Fruit fly (Drosophila melanogaster) whole organism, prepupa: ENCODE results near the gene CG13894.

Experiments
- Blimp-1 ChIP-seq: fragments of 200-800 bp; sonication (Bioruptor generic); optimal IDR thresholded peaks from 3 replicates; lab custom pipeline; 2017; ENCODE audit warnings: missing biosample characterization, missing genetic modification characterization, mild to moderate bottlenecking, moderate library complexity, missing genetic modification reagents
- CG10631 ChIP-seq: fragments of 200-800 bp; sonication (Bioruptor generic); optimal IDR thresholded peaks from 2 replicates; lab custom pipeline; 2016; ENCODE audit warnings: missing biosample characterization, missing genetic modification characterization
- CG10669 ChIP-seq: fragments of 200-800 bp; sonication (Bioruptor generic); optimal IDR thresholded peaks from 3 replicates; lab custom pipeline; 2018; ENCODE audit warnings: missing biosample characterization, mild to moderate bottlenecking, missing genetic modification characterization, moderate library complexity
- CG11294 ChIP-seq: fragments of 200-800 bp; sonication (Bioruptor generic); IDR thresholded peaks from 2 replicates; pipeline ENCODE4 v1.3.6; 2022; ENCODE audit warnings: missing biosample characterization, missing genetic modification characterization
- CG11762 ChIP-seq: fragments of 200-800 bp; sonication (Bioruptor generic); optimal IDR thresholded peaks from 3 replicates; lab custom pipeline; 2016; ENCODE audit warnings: missing biosample characterization, missing genetic modification characterization; ENCODE audit not compliant: insufficient read depth
- CG15336 ChIP-seq: fragments of 200-800 bp; sonication (Bioruptor generic); IDR thresholded peaks from 2 replicates; pipeline ENCODE4 v1.3.6; 2022; ENCODE audit warnings: missing biosample characterization, missing genetic modification characterization
- CG16779 ChIP-seq: fragments of 200-800 bp; sonication (Bioruptor generic); optimal IDR thresholded peaks from 3 replicates; lab custom pipeline; 2017; ENCODE audit warnings: missing biosample characterization, mild to moderate bottlenecking, missing genetic modification characterization
- CG3032 ChIP-seq: fragments of 200-800 bp; optimal IDR thresholded peaks from 2 replicates; lab custom pipeline; 2019; ENCODE audit warnings: missing biosample characterization, mild to moderate bottlenecking, missing genetic modification characterization, moderate library complexity
- CG31627 ChIP-seq: fragments of 200-800 bp; sonication (Bioruptor generic); optimal IDR thresholded peaks from 3 replicates; lab custom pipeline; 2016; ENCODE audit warnings: missing biosample characterization, missing genetic modification characterization
- CG32006 ChIP-seq: fragments of 200-800 bp; sonication (Bioruptor generic); optimal IDR thresholded peaks from 3 replicates; lab custom pipeline; 2017; ENCODE audit warnings: missing biosample characterization, mild to moderate bottlenecking, missing genetic modification characterization
- CG34406 ChIP-seq: fragments of 200-800 bp; sonication (Bioruptor generic); optimal IDR thresholded peaks from 3 replicates; lab custom pipeline; 2016; ENCODE audit warnings: missing biosample characterization, missing genetic modification characterization
- CG4318 ChIP-seq: fragments of 200-800 bp; sonication (Bioruptor generic); optimal IDR thresholded peaks from 3 replicates; lab custom pipeline; 2017; ENCODE audit warnings: missing biosample characterization, mild to moderate bottlenecking, missing genetic modification characterization
- CG6163 ChIP-seq: fragments of 200-800 bp; sonication (Bioruptor generic); IDR thresholded peaks from 3 replicates; pipeline ENCODE4 v1.3.6; 2022; ENCODE audit warnings: missing biosample characterization, missing genetic modification characterization
- CG6276 ChIP-seq: fragments of 200-800 bp; sonication (Bioruptor generic); optimal IDR thresholded peaks from 2 replicates; lab custom pipeline; 2017; ENCODE audit warnings: missing biosample characterization, mild to moderate bottlenecking, missing genetic modification characterization
- CG6792 ChIP-seq: fragments of 200-800 bp; sonication (Bioruptor generic); optimal IDR thresholded peaks from 3 replicates; lab custom pipeline; 2016; ENCODE audit warnings: missing biosample characterization, missing genetic modification characterization
- CG6808 ChIP-seq: fragments of 200-800 bp; sonication (Bioruptor generic); optimal IDR thresholded peaks from 3 replicates; lab custom pipeline; 2017; ENCODE audit warnings: missing biosample characterization, missing genetic modification characterization, mild to moderate bottlenecking, moderate library complexity, missing genetic modification reagents
- CG6854 ChIP-seq: fragments of 200-800 bp; sonication (Bioruptor generic); optimal IDR thresholded peaks from 2 replicates; lab custom pipeline; 2017; ENCODE audit warnings: missing biosample characterization, mild to moderate bottlenecking, missing genetic modification characterization
- CG8119 ChIP-seq: fragments of 200-800 bp; sonication (Bioruptor generic); IDR thresholded peaks from 3 replicates; pipeline ENCODE4 v1.3.6; 2022; ENCODE audit warnings: missing biosample characterization, missing genetic modification characterization
- CG8319 ChIP-seq: fragments of 200-800 bp; sonication (Bioruptor generic); optimal IDR thresholded peaks from 3 replicates; lab custom pipeline; 2016; ENCODE audit warnings: missing biosample characterization, missing genetic modification characterization
- CG8632 ChIP-seq: fragments of 200-800 bp; sonication (Bioruptor generic); optimal IDR thresholded peaks from 3 replicates; lab custom pipeline; 2016; ENCODE audit warnings: missing biosample characterization, missing genetic modification characterization
- CG9139 ChIP-seq: fragments of 200-800 bp; sonication (Bioruptor generic); optimal IDR thresholded peaks from 3 replicates; lab custom pipeline; 2017; ENCODE audit warnings: missing biosample characterization, mild to moderate bottlenecking, missing genetic modification characterization
- Eip75B ChIP-seq: fragments of 200-800 bp; sonication (Bioruptor generic); optimal IDR thresholded peaks from 3 replicates; lab custom pipeline; 2016; ENCODE audit warnings: missing biosample characterization, missing genetic modification characterization
- Eip78C ChIP-seq: fragments of 200-800 bp; sonication (Bioruptor generic); peaks from one replicate; lab custom pipeline; 2016; ENCODE audit warnings: missing biosample characterization, missing genetic modification characterization
- Eip93F ChIP-seq: fragments of 200-800 bp; sonication (Bioruptor generic); optimal IDR thresholded peaks from 2 replicates; lab custom pipeline; 2016; ENCODE audit warnings: missing biosample characterization, mild to moderate bottlenecking, missing genetic modification characterization
- Ets21C ChIP-seq: fragments of 200-800 bp; sonication (Bioruptor generic); optimal IDR thresholded peaks from 3 replicates; lab custom pipeline; 2016; ENCODE audit warnings: missing biosample characterization, missing genetic modification characterization
- Ets96B ChIP-seq: fragments of 200-800 bp; optimal IDR thresholded peaks from 2 replicates; lab custom pipeline; 2019; ENCODE audit warnings: missing biosample characterization, mild to moderate bottlenecking, missing genetic modification characterization, moderate library complexity
- Gug ChIP-seq: fragments of 200-800 bp; sonication (Bioruptor generic); IDR thresholded peaks from 2 replicates; pipeline ENCODE4 v1.3.6; 2022; ENCODE audit warnings: missing biosample characterization, missing genetic modification characterization
- Hr38 ChIP-seq: sonication (Bioruptor generic); optimal IDR thresholded peaks from 2 replicates; lab custom pipeline; 2016; ENCODE audit warnings: missing biosample characterization, missing genetic modification characterization
- Hr39 ChIP-seq: fragments of 200-800 bp; sonication (Bioruptor generic); optimal IDR thresholded peaks from 2 replicates; lab custom pipeline; 2016; ENCODE audit warnings: missing biosample characterization, missing genetic modification characterization
- Lpt ChIP-seq: fragments of 200-800 bp; sonication (Bioruptor generic); optimal IDR thresholded peaks from 3 replicates; lab custom pipeline; 2016; ENCODE audit warnings: missing biosample characterization, missing genetic modification characterization
- Met ChIP-seq: fragments of 200-800 bp; sonication (Bioruptor generic); optimal IDR thresholded peaks from 3 replicates; lab custom pipeline; 2016; ENCODE audit warnings: missing biosample characterization, missing genetic modification characterization
- OdsH ChIP-seq: fragments of 200-800 bp; sonication (Bioruptor generic); optimal IDR thresholded peaks from 3 replicates; lab custom pipeline; 2016; ENCODE audit warnings: missing biosample characterization, missing genetic modification characterization
- Smox ChIP-seq: fragments of 200-800 bp; sonication (Bioruptor generic); optimal IDR thresholded peaks from 3 replicates; lab custom pipeline; 2016; ENCODE audit warnings: missing biosample characterization, missing genetic modification characterization
- Sox14 ChIP-seq: fragments of 200-800 bp; sonication (Bioruptor generic); optimal IDR thresholded peaks from 3 replicates; lab custom pipeline; 2016; ENCODE audit warnings: missing biosample characterization, missing genetic modification characterization
- achi ChIP-seq: fragments of 200-800 bp; sonication (Bioruptor generic); optimal IDR thresholded peaks from 3 replicates; lab custom pipeline; 2016; ENCODE audit warnings: missing biosample characterization, missing genetic modification characterization
- acj6 ChIP-seq: fragments of 200-800 bp; sonication (Bioruptor generic); optimal IDR thresholded peaks from 3 replicates; lab custom pipeline; 2016; ENCODE audit warnings: missing biosample characterization, missing genetic modification characterization
- dac ChIP-seq: fragments of 200-800 bp; sonication (Bioruptor generic); optimal IDR thresholded peaks from 2 replicates; lab custom pipeline; 2017; ENCODE audit warnings: missing biosample characterization, mild to moderate bottlenecking, missing genetic modification characterization
- dsx ChIP-seq: fragments of 200-800 bp; optimal IDR thresholded peaks from 3 replicates; lab custom pipeline; 2019; ENCODE audit warnings: missing biosample characterization, mild to moderate bottlenecking, missing genetic modification characterization, moderate library complexity; ENCODE audit not compliant: poor library complexity, severe bottlenecking
- eg ChIP-seq: fragments of 200-800 bp; sonication (Bioruptor generic); IDR thresholded peaks from 3 replicates; pipeline ENCODE4 v1.3.6; 2022; ENCODE audit warnings: missing biosample characterization, missing genetic modification characterization
- esn ChIP-seq: fragments of 200-800 bp; sonication (Bioruptor generic); optimal IDR thresholded peaks from 2 replicates; lab custom pipeline; 2016; ENCODE audit warnings: missing biosample characterization, mild to moderate bottlenecking, missing genetic modification characterization, moderate library complexity
- fd59A ChIP-seq: fragments of 200-800 bp; sonication (Bioruptor generic); optimal IDR thresholded peaks from 2 replicates; lab custom pipeline; 2017; ENCODE audit warnings: missing biosample characterization, mild to moderate bottlenecking, missing genetic modification characterization, missing genetic modification reagents
- fkh ChIP-seq: fragments of 200-800 bp; sonication (Bioruptor generic); optimal IDR thresholded peaks from 3 replicates; lab custom pipeline; 2017; ENCODE audit warnings: missing biosample characterization, mild to moderate bottlenecking, missing genetic modification characterization, moderate library complexity
- lz ChIP-seq: fragments of 200-800 bp; sonication (Bioruptor generic); optimal IDR thresholded peaks from 3 replicates; lab custom pipeline; 2016; ENCODE audit warnings: missing biosample characterization, missing genetic modification characterization
- net ChIP-seq: fragments of 200-800 bp; sonication (Bioruptor generic); optimal IDR thresholded peaks from 3 replicates; lab custom pipeline; 2016; ENCODE audit warnings: missing biosample characterization, missing genetic modification characterization
- pdm3 ChIP-seq: fragments of 200-800 bp; sonication (Bioruptor generic); optimal IDR thresholded peaks from 3 replicates; lab custom pipeline; 2016; ENCODE audit warnings: missing biosample characterization, missing genetic modification characterization
- spab ChIP-seq: fragments of 200-800 bp; sonication (Bioruptor generic); optimal IDR thresholded peaks from 2 replicates; lab custom pipeline; 2017; ENCODE audit warnings: missing biosample characterization, mild to moderate bottlenecking, missing genetic modification characterization, missing genetic modification reagents
- ss ChIP-seq, 2 experiments: fragments of 200-800 bp; sonication (Bioruptor generic); optimal IDR thresholded peaks; 2 replicates in 1 of 2; 3 replicates in 1 of 2; lab custom pipeline; 2017 to 2018; ENCODE audit warnings: mild to moderate bottlenecking in 2 of 2, missing biosample characterization in 2 of 2, missing genetic modification characterization in 2 of 2, moderate library complexity in 1 of 2
- topi ChIP-seq: fragments of 200-800 bp; sonication (Bioruptor generic); optimal IDR thresholded peaks from 3 replicates; lab custom pipeline; 2016; ENCODE audit warnings: missing biosample characterization, missing genetic modification characterization

CG13894 gene

DNA sequence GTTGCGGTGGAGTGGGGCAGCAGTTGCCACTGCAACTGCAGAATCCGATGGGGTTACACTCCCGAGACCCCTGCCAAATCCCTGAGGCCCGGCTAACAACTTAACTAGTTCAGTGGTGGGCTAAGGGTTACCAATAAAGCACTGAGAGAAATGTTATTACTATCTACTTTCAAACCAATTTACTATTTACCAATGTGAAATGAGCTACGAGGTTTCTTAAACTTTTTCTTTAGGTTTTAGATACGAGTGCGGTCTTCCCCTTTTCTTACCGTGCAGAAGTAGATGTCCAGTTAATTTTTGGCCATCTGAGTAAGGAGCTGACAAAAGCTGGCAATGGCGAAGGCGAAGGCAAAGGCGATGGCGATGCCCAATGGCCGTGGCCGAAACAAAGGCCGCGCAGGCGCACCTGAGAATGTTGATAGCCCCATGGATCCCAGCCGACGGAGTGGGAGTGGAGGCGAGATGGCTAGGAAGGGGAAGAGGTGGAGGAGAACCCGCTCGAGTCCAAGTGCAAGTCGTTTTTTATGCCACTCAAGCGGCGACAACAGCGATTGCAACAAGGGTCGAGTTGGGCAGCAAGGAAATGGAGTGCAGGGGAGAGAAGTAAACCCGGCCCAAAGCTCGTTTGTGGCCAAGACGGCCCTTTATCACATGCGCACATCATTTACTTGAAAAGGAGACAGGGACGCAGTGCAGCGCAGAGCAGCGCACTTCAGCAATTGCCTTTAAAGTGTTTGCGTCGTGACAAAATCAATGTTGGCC, 38.4 kb downstream of the CG13894 start (continued):
- no peak for TF ChIP-seq dac (GFP tag; lab: Kevin White, UChicago)
- peak; percentile 53 for TF ChIP-seq pdm3 (GFP tag; lab: Kevin White, UChicago)
- TF ChIP-seq Eip93F (GFP tag; lab: Kevin White, UChicago): no peak
- TF ChIP-seq CG10631: peak; percentile 63
- peak; percentile 28 for TF ChIP-seq CG11762 (GFP tag; lab: Kevin White, UChicago)
- peak; percentile 68 for TF ChIP-seq topi (GFP tag; lab: Kevin White, UChicago)
- TF ChIP-seq Hr38 (GFP tag; lab: Kevin White, UChicago): no peak
- peak; percentile 59 for TF ChIP-seq acj6 (GFP tag; lab: Kevin White, UChicago)
- TF ChIP-seq ss (GFP tag; optimal IDR thresholded peaks at IDR 0.05; lab: Kevin White, UChicago): peak; percentile 11 to 37
- TF ChIP-seq achi (GFP tag; lab: Kevin White, UChicago): peak; percentile 62
- TF ChIP-seq CG6808 (GFP tag; lab: Kevin White, UChicago): peak; percentile 61
- TF ChIP-seq Eip75B: peak; percentile 69
- TF ChIP-seq dsx: peak; percentile 55
- peak; percentile 27 for TF ChIP-seq net (GFP tag; lab: Kevin White, UChicago)
- TF ChIP-seq, all 60 proteins: peak for 47

DNA sequence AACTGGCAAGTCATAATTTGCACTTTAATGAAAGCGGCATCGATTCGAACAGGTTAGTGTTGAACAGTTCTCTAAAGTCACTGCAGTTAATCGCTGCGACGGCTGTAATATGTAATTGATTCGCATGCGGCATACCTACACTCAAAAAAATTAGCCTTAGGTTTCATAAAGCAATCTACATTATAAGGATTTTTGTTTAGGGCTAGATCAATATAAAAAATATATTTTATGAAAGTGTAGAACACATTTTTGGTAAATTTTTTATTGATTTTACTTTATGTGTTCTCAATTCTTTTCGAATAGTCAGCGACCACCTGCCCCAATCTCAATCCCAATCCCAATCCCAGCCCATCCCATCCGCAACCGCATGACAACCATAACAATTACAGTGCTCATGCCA, 40.7 kb downstream of the CG13894 start:
- TF ChIP-seq CG6792 (GFP tag; lab: Kevin White, UChicago) (no peak), fkh (GFP tag; lab: Kevin White, UChicago) (no peak), Ets96B (tag; lab: Kevin White, UChicago) (no peak), CG10631 (peak; percentile 14), Hr39 (GFP tag; lab: Kevin White, UChicago) (no peak), spab (GFP tag; lab: Kevin White, UChicago) (peak; percentile 3), CG31627 (no peak), CG6854 (no peak), CG15336 (GFP tag; lab: Robert Waterston, UW) (peak; percentile 59), OdsH (peak; percentile 20), esn (no peak), Gug (peak; percentile 24; the same call in 1 of the 2 replicates), CG6276 (no peak), CG34406 (no peak), fd59A (no peak), Lpt (no peak), CG11762 (GFP tag; lab: Kevin White, UChicago) (no peak), CG32006 (GFP tag; lab: Kevin White, UChicago) (peak; percentile 43), dsx (peak; percentile 0), CG8632 (GFP tag; lab: Kevin White, UChicago) (no peak), CG6163 (GFP tag; lab: Robert Waterston, UW) (peak; percentile 41; the same call in 1 of the 3 replicates), Eip78C (GFP tag; lab: Kevin White, UChicago) (peak; percentile 74), CG4318 (GFP tag; lab: Kevin White, UChicago) (no peak), CG9139 (GFP tag; lab: Kevin White, UChicago) (no peak), lz (GFP tag; lab: Kevin White, UChicago) (no peak), Sox14 (GFP tag; lab: Kevin White, UChicago) (peak; percentile 2), Blimp-1 (no peak), CG8319 (no peak), Eip93F (GFP tag; lab: Kevin White, UChicago) (no peak), dac (GFP tag; lab: Kevin White, UChicago) (no peak), CG11294 (peak; percentile 46; the same call in 1 of the 2 replicates), pdm3 (GFP tag; lab: Kevin White, UChicago) (peak; percentile 12), CG10669 (GFP tag; lab: Kevin White, UChicago) (no peak), CG3032 (tag; lab: Kevin White, UChicago) (no peak), Ets21C (GFP tag; lab: Kevin White, UChicago) (no peak), CG8119 (GFP tag; lab: Robert Waterston, UW) (peak; percentile 32; the same call in 1 of the 3 replicates), eg (peak; percentile 47; the same call in 2 of the 3 replicates), Met (GFP tag; lab: Kevin White, UChicago) (no peak), CG16779 (tag; lab: Kevin White, UChicago) (no peak), Smox (GFP tag; lab: Kevin White, UChicago) (no peak)
